Worm (Caenorhabditis elegans) whole organism, L1 larva: Measurements from ENCODE around the gene C34C12.1.

Experiments
- egl-27 ChIP-seq, 2 experiments: fragments of 150-350 bp in 1 of 2; sonication (generic microtip); optimal IDR thresholded peaks; 3 replicates each; lab custom pipeline; 2017 to 2018; ENCODE audit warnings: missing biosample characterization in 2 of 2, missing genetic modification characterization in 2 of 2, missing genetic modification reagents in 2 of 2
- fos-1 ChIP-seq: fragments of 150-350 bp; optimal IDR thresholded peaks from 2 replicates; lab custom pipeline; 2014; ENCODE audit warnings: missing biosample characterization, missing genetic modification characterization
- nhr-11 ChIP-seq: fragments of 150-350 bp; optimal IDR thresholded peaks from 2 replicates; lab custom pipeline; 2014; ENCODE audit warnings: missing biosample characterization, missing genetic modification characterization
- nhr-237 ChIP-seq: fragments of 150-350 bp; optimal IDR thresholded peaks from 2 replicates; lab custom pipeline; 2014; ENCODE audit warnings: missing biosample characterization, missing genetic modification characterization
- nhr-76 ChIP-seq: sonication (generic microtip); optimal IDR thresholded peaks from 2 replicates; lab custom pipeline; 2017; ENCODE audit warnings: missing biosample characterization, missing genetic modification characterization
- pag-3 ChIP-seq: sonication (generic microtip); optimal IDR thresholded peaks from 2 replicates; lab custom pipeline; 2017; ENCODE audit warnings: missing genetic modification characterization, mild to moderate bottlenecking, missing compliant biosample characterization, antibody characterized with exemption, borderline replicate concordance; ENCODE audit not compliant: insufficient read depth

- TF ChIP-seq nhr-237 (tag; lab: Kevin White, UChicago) (no peak), nhr-76 (tag; lab: Kevin White, UChicago) (no peak), fos-1 (tag; lab: Kevin White, UChicago) (no peak), nhr-11 (tag; lab: Kevin White, UChicago) (no peak), egl-27 (tag; optimal IDR thresholded peaks at IDR 0.05; lab: Kevin White, UChicago) (no peak), pag-3 (tag; lab: Kevin White, UChicago) (no peak)
These were observed 23.2 kb downstream of the C34C12.1 start for ce11 chrIII:3477375-3477774.
